Worm (Caenorhabditis elegans): ENCODE data around the gene unc-25.

ce11 chrIII:12977559-12977958, 35.1 kb downstream of the unc-25 start, which contains the start of gene ZK1010.2:
- TF ChIP-seq blmp-1 (tag; optimal IDR thresholded peaks at IDR 0.05; ENCODE audit: insufficient read depth) (no peak), nhr-237 (tag; optimal IDR thresholded peaks at IDR 0.05) (no peak)
